Fruit fly (Drosophila melanogaster) whole organism, embryonic: Measurements from ENCODE around the gene Hr38.

Source experiments
- Antp ChIP-seq: fragments of 200-800 bp; sonication (Bioruptor generic); optimal IDR thresholded peaks from 3 replicates; lab custom pipeline; 2016; ENCODE audit warnings: missing biosample characterization, missing genetic modification characterization
- BtbVII ChIP-seq: fragments of 200-800 bp; sonication (Bioruptor generic); optimal IDR thresholded peaks from 3 replicates; lab custom pipeline; 2017; ENCODE audit warnings: missing biosample characterization, mild to moderate bottlenecking, missing genetic modification characterization
- CG10321 ChIP-seq: fragments of 200-800 bp; sonication (Bioruptor generic); IDR thresholded peaks from 2 replicates; pipeline ENCODE4 v1.3.6; 2022; ENCODE audit warnings: missing biosample characterization, missing genetic modification characterization
- CG12391 ChIP-seq: fragments of 200-800 bp; sonication (Bioruptor generic); optimal IDR thresholded peaks from 3 replicates; lab custom pipeline; 2018; ENCODE audit warnings: missing biosample characterization, mild to moderate bottlenecking, missing genetic modification characterization, moderate library complexity
- CG12659 ChIP-seq: fragments of 200-800 bp; sonication (Bioruptor generic); optimal IDR thresholded peaks from 3 replicates; lab custom pipeline; 2017; ENCODE audit warnings: mild to moderate bottlenecking, missing biosample characterization, missing genetic modification reagents, missing genetic modification characterization
- CG12942 ChIP-seq: fragments of 200-800 bp; sonication (Bioruptor generic); optimal IDR thresholded peaks from 3 replicates; lab custom pipeline; 2016; ENCODE audit warnings: missing biosample characterization, missing genetic modification characterization
- CG13894 ChIP-seq: fragments of 200-800 bp; sonication (Bioruptor generic); optimal IDR thresholded peaks from 3 replicates; lab custom pipeline; 2018; ENCODE audit warnings: missing biosample characterization, mild to moderate bottlenecking, missing genetic modification characterization, moderate library complexity
- CG17612 ChIP-seq: fragments of 200-800 bp; sonication (Bioruptor generic); IDR thresholded peaks from 2 replicates; pipeline ENCODE4 v1.3.6; 2022; ENCODE audit warnings: missing biosample characterization, missing genetic modification characterization
- CG17829 ChIP-seq: fragments of 200-800 bp; optimal IDR thresholded peaks from 2 replicates; lab custom pipeline; 2019; ENCODE audit warnings: missing biosample characterization, mild to moderate bottlenecking, missing genetic modification characterization, moderate library complexity
- CG2712 ChIP-seq: fragments of 200-800 bp; optimal IDR thresholded peaks from 3 replicates; lab custom pipeline; 2019; ENCODE audit warnings: missing biosample characterization, mild to moderate bottlenecking, missing genetic modification characterization, moderate library complexity
- CG2889 ChIP-seq: fragments of 200-800 bp; sonication (Bioruptor generic); IDR thresholded peaks from 3 replicates; pipeline ENCODE4 v1.3.6; 2022; ENCODE audit warnings: missing biosample characterization, missing genetic modification characterization
- CG30431 ChIP-seq: fragments of 200-800 bp; sonication (Bioruptor generic); optimal IDR thresholded peaks from 2 replicates; lab custom pipeline; 2017; ENCODE audit warnings: missing biosample characterization, missing genetic modification characterization
- CG3847 ChIP-seq: fragments of 200-800 bp; sonication (Bioruptor generic); IDR thresholded peaks from 2 replicates; pipeline ENCODE4 v1.3.6; 2022; ENCODE audit warnings: missing biosample characterization, missing genetic modification characterization
- CG42726 ChIP-seq: fragments of 200-800 bp; sonication (Bioruptor generic); IDR thresholded peaks from 2 replicates; pipeline ENCODE4 v1.3.6; 2022; ENCODE audit warnings: missing biosample characterization, missing genetic modification characterization; ENCODE audit not compliant: partially characterized antibody
- CG7271 ChIP-seq: fragments of 200-800 bp; sonication (Bioruptor generic); optimal IDR thresholded peaks from 2 replicates; lab custom pipeline; 2018; ENCODE audit warnings: missing biosample characterization, mild to moderate bottlenecking, missing genetic modification characterization, moderate library complexity
- CG7745 ChIP-seq: fragments of 200-800 bp; sonication (Bioruptor generic); optimal IDR thresholded peaks from 2 replicates; lab custom pipeline; 2018; ENCODE audit warnings: missing biosample characterization, mild to moderate bottlenecking, missing genetic modification characterization, moderate library complexity
- CG8478 ChIP-seq: fragments of >200 bp; optimal IDR thresholded peaks from 2 replicates; lab custom pipeline; 2018
- CG9215 ChIP-seq: fragments of 200-800 bp; sonication (Bioruptor generic); IDR thresholded peaks from 2 replicates; pipeline ENCODE4 v1.3.6; 2022; ENCODE audit warnings: missing biosample characterization, missing genetic modification characterization
- CHES-1-like ChIP-seq: fragments of 200-800 bp; sonication (Bioruptor generic); optimal IDR thresholded peaks from 2 replicates; lab custom pipeline; 2016; ENCODE audit warnings: missing biosample characterization, missing genetic modification characterization
- CoRest ChIP-seq: fragments of 200-800 bp; sonication (Bioruptor generic); optimal IDR thresholded peaks from 3 replicates; lab custom pipeline; 2018; ENCODE audit warnings: missing biosample characterization, mild to moderate bottlenecking, missing genetic modification characterization, moderate library complexity
- Dbx ChIP-seq: fragments of 200-800 bp; sonication (Bioruptor generic); IDR thresholded peaks from 3 replicates; pipeline ENCODE4 v1.3.6; 2022; ENCODE audit warnings: missing biosample characterization, missing genetic modification characterization
- Dek ChIP-seq: fragments of 200-800 bp; sonication (Bioruptor generic); optimal IDR thresholded peaks from 3 replicates; lab custom pipeline; 2019; ENCODE audit warnings: missing biosample characterization, mild to moderate bottlenecking, missing genetic modification characterization, moderate library complexity
- Gug ChIP-seq: fragments of 200-800 bp; sonication (Bioruptor generic); IDR thresholded peaks from 4 replicates; pipeline ENCODE4 v1.3.6; 2022; ENCODE audit warnings: missing biosample characterization, missing genetic modification characterization
- HHEX ChIP-seq: fragments of 200-800 bp; sonication (Bioruptor generic); optimal IDR thresholded peaks from 3 replicates; lab custom pipeline; 2017; ENCODE audit warnings: missing biosample characterization, mild to moderate bottlenecking, missing genetic modification characterization, missing genetic modification reagents
- Hmr ChIP-seq: fragments of 200-800 bp; sonication (Bioruptor generic); optimal IDR thresholded peaks from 3 replicates; lab custom pipeline; 2017; ENCODE audit warnings: mild to moderate bottlenecking, missing biosample characterization, missing genetic modification reagents, missing genetic modification characterization
- MESR4 ChIP-seq: fragments of 200-800 bp; sonication (Bioruptor generic); optimal IDR thresholded peaks from 2 replicates; lab custom pipeline; 2018; ENCODE audit warnings: missing biosample characterization, mild to moderate bottlenecking, missing genetic modification characterization, moderate library complexity
- Max ChIP-seq: fragments of 200-800 bp; sonication (Bioruptor generic); optimal IDR thresholded peaks from 2 replicates; lab custom pipeline; 2016; ENCODE audit warnings: missing biosample characterization, mild to moderate bottlenecking, missing genetic modification characterization
- NFAT ChIP-seq: fragments of 200-800 bp; sonication (Bioruptor generic); IDR thresholded peaks from 2 replicates; pipeline ENCODE4 v1.3.6; 2022; ENCODE audit warnings: missing biosample characterization, missing genetic modification characterization
- Pdp1 ChIP-seq, 2 experiments: fragments of 200-800 bp; sonication (Bioruptor generic); optimal IDR thresholded peaks; 3 replicates each; lab custom pipeline; 2016; ENCODE audit warnings: missing biosample characterization in 2 of 2, missing genetic modification characterization in 2 of 2, mild to moderate bottlenecking in 1 of 2, moderate library complexity in 1 of 2
- Scr ChIP-seq: fragments of 200-800 bp; sonication (Bioruptor generic); IDR thresholded peaks from 2 replicates; pipeline ENCODE4 v1.3.6; 2022; ENCODE audit warnings: missing biosample characterization, missing genetic modification characterization; ENCODE audit not compliant: partially characterized antibody
- Sox100B ChIP-seq: fragments of 200-800 bp; sonication (Bioruptor generic); optimal IDR thresholded peaks from 3 replicates; lab custom pipeline; 2018; ENCODE audit warnings: missing biosample characterization, mild to moderate bottlenecking, missing genetic modification characterization
- az2 ChIP-seq: fragments of 200-800 bp; sonication (Bioruptor generic); optimal IDR thresholded peaks from 3 replicates; lab custom pipeline; 2016; ENCODE audit warnings: missing biosample characterization, missing genetic modification characterization
- bab2 ChIP-seq: fragments of 200-800 bp; sonication (Bioruptor generic); optimal IDR thresholded peaks from 2 replicates; lab custom pipeline; 2016; ENCODE audit warnings: missing biosample characterization, missing genetic modification characterization
- cg ChIP-seq: fragments of 200-800 bp; sonication (Bioruptor generic); optimal IDR thresholded peaks from 3 replicates; lab custom pipeline; 2019; ENCODE audit warnings: missing biosample characterization, mild to moderate bottlenecking, missing genetic modification characterization, moderate library complexity
- croc ChIP-seq: fragments of 200-800 bp; sonication (Bioruptor generic); conservative IDR thresholded peaks from 3 replicates; pipeline ENCODE4 v1.3.6; 2022; ENCODE audit warnings: missing biosample characterization, missing genetic modification characterization
- fd96Cb ChIP-seq: fragments of 200-800 bp; sonication (Bioruptor generic); optimal IDR thresholded peaks from 2 replicates; lab custom pipeline; 2018; ENCODE audit warnings: missing biosample characterization, mild to moderate bottlenecking, missing genetic modification characterization, moderate library complexity
- jumu ChIP-seq: fragments of 200-800 bp; sonication (Bioruptor generic); optimal IDR thresholded peaks from 3 replicates; lab custom pipeline; 2016; ENCODE audit warnings: missing biosample characterization, missing genetic modification characterization
- mam ChIP-seq: fragments of 200-800 bp; sonication (Bioruptor generic); optimal IDR thresholded peaks from 3 replicates; lab custom pipeline; 2016; ENCODE audit warnings: missing biosample characterization, missing genetic modification characterization
- mirr ChIP-seq: fragments of 200-800 bp; sonication (Bioruptor generic); optimal IDR thresholded peaks from 3 replicates; lab custom pipeline; 2018; ENCODE audit warnings: missing biosample characterization, mild to moderate bottlenecking, missing genetic modification characterization
- nerfin-1 ChIP-seq: fragments of 200-800 bp; sonication (Bioruptor generic); optimal IDR thresholded peaks from 3 replicates; lab custom pipeline; 2019; ENCODE audit warnings: missing biosample characterization, mild to moderate bottlenecking, missing genetic modification characterization, moderate library complexity
- otp ChIP-seq: fragments of 200-800 bp; sonication (Bioruptor generic); IDR thresholded peaks from 3 replicates; pipeline ENCODE4, ENCODE4 v1.3.6; 2022; ENCODE audit warnings: missing biosample characterization, missing genetic modification characterization
- pan ChIP-seq, 4 experiments: fragments of >200 bp in 3 of 4; fragments of 200-800 bp in 1 of 4; sonication (Bioruptor generic) in 1 of 4; optimal IDR thresholded peaks in 3 of 4; IDR thresholded peaks in 1 of 4; 2 replicates each; pipeline versions ENCODE4 v1.3.6 to Lab custom; 2017 to 2022; ENCODE audit warnings: missing biosample characterization in 2 of 4, missing genetic modification characterization in 2 of 4, mixed read lengths in 1 of 4
- pfk ChIP-seq: fragments of 200-800 bp; sonication (Bioruptor generic); optimal IDR thresholded peaks from 2 replicates; lab custom pipeline; 2018; ENCODE audit warnings: missing biosample characterization, mild to moderate bottlenecking, missing genetic modification characterization, moderate library complexity
- pho ChIP-seq: fragments of 200-800 bp; sonication (Bioruptor generic); optimal IDR thresholded peaks from 2 replicates; lab custom pipeline; 2016; ENCODE audit warnings: missing biosample characterization, missing genetic modification characterization
- sens ChIP-seq: fragments of 200-800 bp; sonication (Bioruptor generic); peaks from one replicate; lab custom pipeline; 2016; ENCODE audit warnings: missing biosample characterization, missing genetic modification characterization
- sens-2 ChIP-seq: fragments of 200-800 bp; sonication (Bioruptor generic); IDR thresholded peaks from 2 replicates; pipeline ENCODE4 v1.3.6; 2022; ENCODE audit warnings: missing biosample characterization, missing genetic modification characterization
- sisA ChIP-seq: fragments of 200-800 bp; sonication (Bioruptor generic); IDR thresholded peaks from 2 replicates; pipeline ENCODE4 v1.3.6; 2022; ENCODE audit warnings: missing biosample characterization, missing genetic modification characterization
- tap ChIP-seq: fragments of 200-800 bp; optimal IDR thresholded peaks from 3 replicates; lab custom pipeline; 2019; ENCODE audit warnings: missing biosample characterization, mild to moderate bottlenecking, missing genetic modification characterization, moderate library complexity
- vfl ChIP-seq: fragments of 200-800 bp; sonication (Bioruptor generic); optimal IDR thresholded peaks from 2 replicates; lab custom pipeline; 2016; ENCODE audit warnings: missing biosample characterization, missing genetic modification characterization

The Hr38 gene

dm6 chr2L:20734066-20734686 lies 19.8 kb upstream of the Hr38 start, which contains the start of gene TM9SF2 (continued):
- 0 out of 2 replicates have a peak, but pooled peaks have one; percentile 8 for TF ChIP-seq sens-2 (GFP tag; lab: Robert Waterston, UW)
- TF ChIP-seq az2 (GFP tag; lab: Kevin White, UChicago): peak; percentile 7
- no peak for TF ChIP-seq CG17612
- peak; percentile 22 for TF ChIP-seq Hmr (GFP tag; lab: Kevin White, UChicago)
- peak; percentile 56 for TF ChIP-seq mam (GFP tag; lab: Kevin White, UChicago)
- no peak for TF ChIP-seq CG42726
- TF ChIP-seq Scr (GFP tag; lab: Robert Waterston, UW): no peak
- TF ChIP-seq CG12942 (GFP tag; lab: Kevin White, UChicago): no peak
- TF ChIP-seq sisA: peak; percentile 25; the same call in 1 of the 2 replicates
- no peak for TF ChIP-seq fd96Cb (tag; lab: Kevin White, UChicago)
- peak; percentile 14 for TF ChIP-seq CG17829 (tag; lab: Kevin White, UChicago)
- no peak for TF ChIP-seq pfk (GFP tag; lab: Kevin White, UChicago)
- TF ChIP-seq Sox100B (GFP tag; lab: Kevin White, UChicago): no peak
- TF ChIP-seq MESR4 (GFP tag; lab: Kevin White, UChicago): peak; percentile 66
- no peak for TF ChIP-seq cg (GFP tag; lab: Kevin White, UChicago)
- peak; percentile 37 for TF ChIP-seq BtbVII (GFP tag; lab: Kevin White, UChicago)
- peak; percentile 34 for TF ChIP-seq CG12391 (tag; lab: Kevin White, UChicago)
- no peak for TF ChIP-seq CG7745 (tag; lab: Kevin White, UChicago)
- TF ChIP-seq CG13894 (tag; lab: Kevin White, UChicago): no peak
- TF ChIP-seq pho (GFP tag; lab: Kevin White, UChicago): peak; percentile 7
- peak; percentile 37; the same call in 1 of the 2 replicates for TF ChIP-seq NFAT (GFP tag; lab: Robert Waterston, UW)
- peak; percentile 60 for TF ChIP-seq CoRest
- peak; percentile 64 for TF ChIP-seq CG3847
- peak in 1 of 2 experiments; percentile 27 for TF ChIP-seq Pdp1 (GFP tag; optimal IDR thresholded peaks at IDR 0.05; lab: Kevin White, UChicago)
- peak; percentile 48 for TF ChIP-seq CG12659 (GFP tag; lab: Kevin White, UChicago)
- no peak for TF ChIP-seq CG7271
- TF ChIP-seq CG2712 (tag; lab: Kevin White, UChicago): no peak
- no peak for TF ChIP-seq CG8478
- TF ChIP-seq CG9215 (GFP tag; lab: Robert Waterston, UW): peak; percentile 40; the same call in 1 of the 2 replicates
- no peak for TF ChIP-seq pan (optimal IDR thresholded peaks at IDR 0.05; lab: Kevin White, UChicago)
- peak in 1 of 2 experiments; percentile 37 for TF ChIP-seq pan (GFP tag; optimal IDR thresholded peaks at IDR 0.05 in 1 of 2, IDR thresholded peaks at IDR 0.05 in 1 of 2)
- no peak for TF ChIP-seq CHES-1-like (GFP tag; lab: Kevin White, UChicago)
- no peak for TF ChIP-seq nerfin-1
- TF ChIP-seq sens: no peak
- TF ChIP-seq Antp (GFP tag; lab: Kevin White, UChicago): peak; percentile 23
- TF ChIP-seq Dek (tag; lab: Kevin White, UChicago): peak; percentile 18
- peak; percentile 18 for TF ChIP-seq jumu (GFP tag; lab: Kevin White, UChicago)
- TF ChIP-seq Gug (GFP tag; lab: Robert Waterston, UW): peak; percentile 47; the same call in 3 of the 4 replicates
- peak; percentile 25 for TF ChIP-seq vfl
- peak; percentile 28 for TF ChIP-seq Max
- 0 out of 3 replicates have a peak, but pooled peaks have one; percentile 28 for TF ChIP-seq otp
- TF ChIP-seq croc: no peak
- no peak for TF ChIP-seq CG30431 (GFP tag; lab: Kevin White, UChicago)
- TF ChIP-seq Dbx (GFP tag; lab: Robert Waterston, UW): peak; percentile 33; the same call in 1 of the 3 replicates
- TF ChIP-seq mirr (GFP tag; lab: Kevin White, UChicago): no peak
- TF ChIP-seq tap (tag; lab: Kevin White, UChicago): no peak
- no peak for TF ChIP-seq CG10321 (GFP tag; lab: Robert Waterston, UW)
- TF ChIP-seq HHEX (GFP tag; lab: Kevin White, UChicago): peak; percentile 21
- TF ChIP-seq CG2889: no peak
- peak; percentile 29 for TF ChIP-seq bab2 (GFP tag; lab: Kevin White, UChicago)
